Worm (Caenorhabditis elegans) whole organism, young adult: ENCODE data around the gene ghi-1.

ENCODE experiments used
- B0019.2 ChIP-seq: fragments of 200-800 bp; sonication (Bioruptor generic); conservative IDR thresholded peaks from 2 replicates; pipeline ENCODE4 v1.3.6; 2022; ENCODE audit warnings: missing genetic modification reagents, missing genetic modification characterization, missing compliant biosample characterization
- B0261.1 ChIP-seq: sonication (generic microtip); optimal IDR thresholded peaks from 2 replicates; lab custom pipeline; 2016; ENCODE audit warnings: mild to moderate bottlenecking, missing genetic modification characterization, moderate library complexity, missing compliant biosample characterization
- B0336.3 ChIP-seq: fragments of 200-800 bp; sonication (Bioruptor generic); IDR thresholded peaks from 2 replicates; pipeline ENCODE4 v1.3.6; 2022; ENCODE audit warnings: missing genetic modification characterization, missing compliant biosample characterization
- F10E7.11 ChIP-seq: sonication (generic microtip); optimal IDR thresholded peaks from 2 replicates; lab custom pipeline; 2017; ENCODE audit warnings: mild to moderate bottlenecking, missing genetic modification characterization, moderate library complexity, missing compliant biosample characterization
- Y56A3A.18 ChIP-seq: fragments of 200-800 bp; sonication (Bioruptor generic); IDR thresholded peaks from 2 replicates; pipeline ENCODE4 v1.3.6; 2022; ENCODE audit warnings: missing genetic modification reagents, missing genetic modification characterization, missing compliant biosample characterization
- Y67H2A.10 ChIP-seq: fragments of 200-800 bp; sonication (Bioruptor generic); conservative IDR thresholded peaks from 2 replicates; pipeline ENCODE4 v1.3.6; 2022; ENCODE audit warnings: missing genetic modification reagents, missing genetic modification characterization, missing compliant biosample characterization
- akir-1 ChIP-seq: fragments of 200-800 bp; sonication (Bioruptor generic); optimal IDR thresholded peaks from 2 replicates; lab custom pipeline; 2018; ENCODE audit warnings: mild to moderate bottlenecking, missing genetic modification characterization, moderate library complexity, missing compliant biosample characterization
- ceh-27 ChIP-seq: fragments of 200-800 bp; sonication (Bioruptor generic); optimal IDR thresholded peaks from 2 replicates; lab custom pipeline; 2018; ENCODE audit warnings: mild to moderate bottlenecking, missing genetic modification characterization, moderate library complexity, missing compliant biosample characterization
- ceh-91 ChIP-seq: fragments of 200-800 bp; sonication (Bioruptor generic); IDR thresholded peaks from 2 replicates; pipeline ENCODE4 v1.3.6; 2022; ENCODE audit warnings: missing genetic modification reagents, missing genetic modification characterization, missing compliant biosample characterization
- efl-1 ChIP-seq: fragments of 150-350 bp; optimal IDR thresholded peaks from 2 replicates; lab custom pipeline; 2014; ENCODE audit warnings: missing biosample characterization, missing genetic modification reagents, missing genetic modification characterization
- ekl-4 ChIP-seq: fragments of 200-800 bp; sonication (Bioruptor generic); IDR thresholded peaks from 2 replicates; pipeline ENCODE4 v1.3.6; 2022; ENCODE audit warnings: missing genetic modification reagents, missing genetic modification characterization, missing compliant biosample characterization
- ets-4 ChIP-seq: fragments of 200-800 bp; sonication (Bioruptor generic); optimal IDR thresholded peaks from 2 replicates; lab custom pipeline; 2018; ENCODE audit warnings: mild to moderate bottlenecking, missing genetic modification characterization, missing compliant biosample characterization
- hmg-20 ChIP-seq: fragments of 200-800 bp; sonication (Bioruptor generic); IDR thresholded peaks from 2 replicates; pipeline ENCODE4 v1.3.6; 2022; ENCODE audit warnings: missing genetic modification reagents, missing genetic modification characterization, missing compliant biosample characterization
- lin-40 ChIP-seq: sonication (generic microtip); optimal IDR thresholded peaks from 2 replicates; lab custom pipeline; 2016; ENCODE audit warnings: missing genetic modification characterization, mild to moderate bottlenecking, missing compliant biosample characterization, missing genotype, missing genetic modification reagents
- lin-54 ChIP-seq: fragments of 200-800 bp; sonication (Bioruptor generic); optimal IDR thresholded peaks from 2 replicates; lab custom pipeline; 2018; ENCODE audit warnings: mild to moderate bottlenecking, missing genetic modification characterization, missing compliant biosample characterization
- madf-10 ChIP-seq: sonication (generic microtip); optimal IDR thresholded peaks from 2 replicates; lab custom pipeline; 2016; ENCODE audit warnings: mild to moderate bottlenecking, missing genetic modification characterization, missing compliant biosample characterization
- mcd-1 ChIP-seq: fragments of 200-800 bp; sonication (Bioruptor generic); IDR thresholded peaks from 2 replicates; pipeline ENCODE4 v1.3.6; 2022; ENCODE audit warnings: missing genetic modification reagents, missing genetic modification characterization, missing compliant biosample characterization
- mxl-1 ChIP-seq: sonication (generic microtip); optimal IDR thresholded peaks from 2 replicates; lab custom pipeline; 2016; ENCODE audit warnings: missing genetic modification characterization, missing compliant biosample characterization
- nhr-80 ChIP-seq: sonication (generic microtip); optimal IDR thresholded peaks from 2 replicates; lab custom pipeline; 2016; ENCODE audit warnings: missing genetic modification characterization, missing compliant biosample characterization
- nhr-90 ChIP-seq: sonication (generic microtip); optimal IDR thresholded peaks from 2 replicates; lab custom pipeline; 2016; ENCODE audit warnings: missing genotype, mild to moderate bottlenecking, missing genetic modification characterization, missing compliant biosample characterization
- pbrm-1 ChIP-seq: fragments of 200-800 bp; sonication (Bioruptor generic); IDR thresholded peaks from 2 replicates; pipeline ENCODE4 v1.3.6; 2022; ENCODE audit warnings: missing genetic modification reagents, missing genetic modification characterization, missing compliant biosample characterization
- rcor-1 ChIP-seq: fragments of 200-800 bp; sonication (Bioruptor generic); IDR thresholded peaks from 2 replicates; pipeline ENCODE4 v1.3.6; 2022; ENCODE audit warnings: missing genetic modification reagents, missing genetic modification characterization, missing compliant biosample characterization
- repo-1 ChIP-seq: sonication (generic microtip); optimal IDR thresholded peaks from 2 replicates; lab custom pipeline; 2017; ENCODE audit warnings: mild to moderate bottlenecking, missing genetic modification characterization, missing compliant biosample characterization
- rpc-1 ChIP-seq, 2 experiments: fragments of 150-350 bp in 1 of 2; sonication (generic microtip) in 1 of 2; optimal IDR thresholded peaks; 2 replicates each; lab custom pipeline; 2014 to 2018; ENCODE audit warnings: missing biosample characterization in 1 of 2, missing genetic modification characterization in 1 of 2, missing genetic modification reagents in 1 of 2, missing genotype in 1 of 2
- snpc-1.1 ChIP-seq: sonication (generic microtip); optimal IDR thresholded peaks from 2 replicates; lab custom pipeline; 2017; ENCODE audit warnings: missing genetic modification characterization, mild to moderate bottlenecking, missing compliant biosample characterization, antibody characterized with exemption, moderate library complexity, missing genotype, missing genetic modification reagents; ENCODE audit not compliant: insufficient read depth
- snpc-4 ChIP-seq, 5 experiments: fragments of 150-350 bp in 1 of 5; sonication (generic microtip) in 4 of 5; optimal IDR thresholded peaks; 2 replicates each; lab custom pipeline; 2014 to 2018; ENCODE audit warnings: missing genetic modification characterization in 5 of 5, missing biosample characterization in 3 of 5, antibody characterized with exemption in 2 of 5, mild to moderate bottlenecking in 2 of 5, missing compliant biosample characterization in 2 of 5, missing genotype in 2 of 5, moderate library complexity in 2 of 5, missing genetic modification reagents in 1 of 5
- somi-1 ChIP-seq: fragments of 200-800 bp; sonication (Bioruptor generic); optimal IDR thresholded peaks from 2 replicates; lab custom pipeline; 2018; ENCODE audit warnings: mild to moderate bottlenecking, missing genetic modification characterization, missing compliant biosample characterization
- sptf-2 ChIP-seq: fragments of 200-800 bp; sonication (Bioruptor generic); optimal IDR thresholded peaks from 2 replicates; lab custom pipeline; 2018; ENCODE audit warnings: mild to moderate bottlenecking, missing genetic modification characterization, missing compliant biosample characterization
- zfh-2 ChIP-seq: fragments of 200-800 bp; sonication (Bioruptor generic); conservative IDR thresholded peaks from 2 replicates; pipeline ENCODE4 v1.3.6; 2022; ENCODE audit warnings: missing genetic modification reagents, missing genetic modification characterization, missing compliant biosample characterization

ghi-1 gene

DNA sequence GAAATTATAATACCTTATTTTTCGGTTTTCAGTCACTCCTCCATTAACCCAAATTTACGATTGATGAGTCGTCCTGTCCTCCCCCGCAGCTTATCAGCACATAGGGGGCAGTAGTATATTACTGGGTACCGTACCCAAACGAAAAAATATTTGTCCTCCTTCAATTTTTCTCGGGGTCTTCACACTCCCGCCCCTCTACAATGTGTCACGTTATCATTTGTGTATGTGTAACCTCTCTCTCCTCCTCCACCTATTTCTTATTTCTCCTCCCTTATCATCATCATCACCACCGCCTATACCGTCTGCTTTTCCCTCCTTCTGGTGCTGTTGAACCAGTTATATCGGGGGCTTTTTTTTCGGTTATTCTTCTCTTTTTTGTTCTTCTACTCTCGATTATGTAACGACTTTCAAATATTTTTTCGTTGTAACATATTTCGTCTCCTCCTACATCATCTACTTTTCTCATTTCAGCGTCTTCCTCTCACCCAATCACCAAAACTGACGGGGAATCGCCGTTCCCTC, at the start of gene ghi-1:
ghi-1 (plus strand) TSS at position 472 of the 522 bp plus-strand sequence.
- TF ChIP-seq ceh-91 (no peak), nhr-80 (tag; lab: Kevin White, UChicago) (peak; percentile 30)

DNA sequence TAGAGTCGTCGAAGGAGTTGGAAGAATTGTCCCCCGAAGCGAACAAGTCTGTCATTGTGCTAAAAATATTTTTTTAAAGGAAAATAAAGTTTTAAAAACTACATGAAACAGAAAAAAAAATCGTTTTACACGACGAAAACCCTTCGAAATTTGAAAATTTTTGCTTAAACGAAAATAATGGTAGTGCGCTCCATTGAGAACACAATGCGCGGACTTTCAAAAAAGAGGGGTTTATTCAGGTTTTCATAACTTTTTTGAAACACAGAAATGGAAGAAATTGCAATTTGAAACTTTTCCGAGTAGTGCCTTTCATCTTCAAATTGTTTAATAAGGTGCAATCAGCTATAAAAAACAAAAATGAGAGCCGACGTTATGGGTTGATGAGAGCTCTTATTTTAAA, 46.8 kb upstream of the ghi-1 start, which contains the start of gene npp-5:
npp-5 (minus strand) TSS at position 59 of the 400 bp plus-strand sequence.
- TF ChIP-seq mcd-1 (GFP tag; lab: Robert Waterston, UW) (peak; percentile 63; the same call in 1 of the 2 replicates), repo-1 (no peak), lin-54 (GFP tag; lab: Kevin White, UChicago) (peak; percentile 52), efl-1 (GFP tag; lab: Kevin White, UChicago) (peak; percentile 29), snpc-1.1 (tag; lab: Kevin White, UChicago) (no peak)

DNA sequence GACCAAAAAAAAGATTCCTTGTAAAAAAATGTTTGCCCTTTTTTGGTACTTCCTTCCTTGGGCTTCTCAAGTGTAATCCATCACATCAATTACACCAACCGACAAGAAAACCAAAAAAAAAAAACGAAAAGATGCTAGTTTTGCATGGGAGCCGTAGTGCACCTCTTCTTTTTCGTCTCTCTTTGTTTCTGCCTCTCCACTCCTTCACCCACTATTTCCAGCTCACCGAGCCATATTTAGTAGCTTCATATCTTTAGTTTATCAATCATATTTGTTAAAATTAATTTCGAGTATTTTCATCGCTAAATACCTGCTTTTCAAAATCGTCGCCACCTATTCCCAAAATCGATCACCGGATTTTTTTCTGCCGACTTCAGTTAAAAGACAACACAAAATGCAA, 45.8 kb upstream of the ghi-1 start, which contains the start of gene F07A11.4:
F07A11.4 (plus strand) TSS at position 301 of the 400 bp plus-strand sequence.
- TF ChIP-seq Y56A3A.18 (GFP tag; lab: Robert Waterston, UW): no peak
- TF ChIP-seq F10E7.11 (tag; lab: Kevin White, UChicago): no peak
- TF ChIP-seq B0336.3 (GFP tag; lab: Robert Waterston, UW): no peak
- TF ChIP-seq mxl-1: no peak
- TF ChIP-seq sptf-2 (GFP tag; lab: Kevin White, UChicago): no peak
- TF ChIP-seq zfh-2 (GFP tag; lab: Robert Waterston, UW): no peak
- no peak for TF ChIP-seq mcd-1 (GFP tag; lab: Robert Waterston, UW)
- no peak for TF ChIP-seq pbrm-1 (GFP tag; lab: Robert Waterston, UW)
- no peak for TF ChIP-seq snpc-4 (GFP tag; optimal IDR thresholded peaks at IDR 0.05; lab: Kevin White, UChicago)
- no peak for TF ChIP-seq snpc-4 (tag; optimal IDR thresholded peaks at IDR 0.05; lab: Kevin White, UChicago)
- TF ChIP-seq rpc-1 (optimal IDR thresholded peaks at IDR 0.05; lab: Kevin White, UChicago): no peak
- no peak for TF ChIP-seq rpc-1 (tag; optimal IDR thresholded peaks at IDR 0.05; lab: Kevin White, UChicago)
- no peak for TF ChIP-seq B0261.1
- no peak for TF ChIP-seq Y67H2A.10
- TF ChIP-seq ekl-4 (GFP tag; lab: Robert Waterston, UW): no peak
- TF ChIP-seq madf-10 (tag; lab: Kevin White, UChicago): no peak
- TF ChIP-seq nhr-90 (tag; lab: Kevin White, UChicago): no peak
- TF ChIP-seq, all 124 proteins: peak for 0

DNA sequence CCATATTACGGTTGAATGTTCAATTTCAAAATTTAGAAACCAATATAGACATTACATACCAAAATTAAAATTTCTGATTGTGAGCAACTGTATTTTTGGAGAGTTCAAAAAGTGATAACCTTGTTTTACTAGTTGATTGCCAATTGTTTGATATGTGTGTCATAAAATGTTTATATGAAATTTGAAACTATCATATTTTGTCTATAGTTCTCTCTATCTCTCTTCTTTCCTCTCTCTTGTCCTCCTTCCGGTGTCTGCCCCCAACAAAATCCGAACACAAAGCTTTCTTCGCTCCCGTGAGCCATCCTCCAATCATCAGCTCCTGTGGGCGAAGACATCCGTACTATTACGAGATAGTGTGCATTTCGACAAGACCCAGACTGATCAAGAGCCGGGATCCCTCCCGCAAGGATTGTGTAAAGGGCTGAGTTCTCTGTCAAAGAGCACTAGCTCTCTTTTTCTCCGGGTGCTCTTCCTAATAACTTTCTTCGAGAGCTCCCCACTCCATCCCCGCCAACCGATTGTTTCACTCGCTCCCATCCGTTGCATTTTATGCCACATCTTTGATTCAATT, 44.1 kb upstream of the ghi-1 start:
- TF ChIP-seq lin-40 (tag; lab: Kevin White, UChicago): no peak
- TF ChIP-seq mxl-1: no peak
- no peak for TF ChIP-seq ceh-27 (GFP tag; lab: Kevin White, UChicago)
- no peak for TF ChIP-seq akir-1
- no peak for TF ChIP-seq rcor-1 (GFP tag; lab: Robert Waterston, UW)
- TF ChIP-seq hmg-20: no peak
- peak; percentile 78 for TF ChIP-seq zfh-2 (GFP tag; lab: Robert Waterston, UW)
- TF ChIP-seq ets-4 (GFP tag; lab: Kevin White, UChicago): no peak
- no peak for TF ChIP-seq B0019.2 (GFP tag; lab: Robert Waterston, UW)

DNA sequence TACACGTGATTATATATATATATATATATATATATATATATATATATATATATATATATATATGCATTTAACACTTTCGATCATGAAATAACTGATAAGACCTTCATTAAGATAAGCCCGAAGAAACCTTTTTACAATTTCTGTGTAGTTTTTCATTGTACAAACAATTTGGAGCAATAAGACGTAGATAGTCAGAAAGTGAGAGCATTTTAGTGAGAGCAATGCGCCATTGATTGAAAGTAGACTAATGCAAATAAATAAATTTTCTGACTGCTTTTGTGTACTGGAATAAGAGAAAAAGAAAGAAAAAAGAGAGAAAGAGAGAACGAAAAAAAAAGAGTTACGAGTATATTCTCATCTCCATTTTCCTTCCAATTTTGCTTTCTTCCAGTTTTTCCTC, 41.9 kb upstream of the ghi-1 start:
- peak; percentile 67 for TF ChIP-seq nhr-80 (tag; lab: Kevin White, UChicago)
- no peak for TF ChIP-seq mcd-1 (GFP tag; lab: Robert Waterston, UW)
- no peak for TF ChIP-seq somi-1 (GFP tag; lab: Kevin White, UChicago)
- TF ChIP-seq, all 124 proteins: peak for 1
